Worm (Caenorhabditis elegans) whole organism, midembryonic: ENCODE data around the gene T25D1.2.

Source experiments
- T22C8.4 ChIP-seq: fragments of 200-800 bp; sonication (Bioruptor generic); IDR thresholded peaks from 2 replicates; pipeline ENCODE4 v1.3.6; 2022; ENCODE audit warnings: missing genetic modification characterization, missing compliant biosample characterization
- cog-1 ChIP-seq: sonication (generic microtip); optimal IDR thresholded peaks from 2 replicates; lab custom pipeline; 2016; ENCODE audit warnings: missing genetic modification characterization, missing compliant biosample characterization
- flt-1 ChIP-seq: fragments of 200-800 bp; sonication (Bioruptor generic); IDR thresholded peaks from 2 replicates; pipeline ENCODE4 v1.3.6; 2022; ENCODE audit warnings: missing genetic modification characterization, missing compliant biosample characterization
- med-1 ChIP-seq: sonication (generic microtip); optimal IDR thresholded peaks from 2 replicates; lab custom pipeline; 2017; ENCODE audit warnings: missing genetic modification characterization, mild to moderate bottlenecking, missing compliant biosample characterization, antibody characterized with exemption, missing genetic modification reagents; ENCODE audit not compliant: insufficient read depth
- ztf-23 ChIP-seq: fragments of 200-800 bp; sonication (Bioruptor generic); IDR thresholded peaks from 2 replicates; pipeline ENCODE4 v1.3.6; 2022; ENCODE audit warnings: missing genetic modification reagents, missing genetic modification characterization, missing compliant biosample characterization
- ztf-29 ChIP-seq: fragments of 200-800 bp; sonication (Bioruptor generic); IDR thresholded peaks from 2 replicates; pipeline ENCODE4 v1.3.6; 2022; ENCODE audit warnings: missing genetic modification reagents, missing genetic modification characterization, missing compliant biosample characterization

ce11 chrX:16558117-16558516 lies 42.8 kb downstream of the T25D1.2 start, which contains the start of gene K08B5.1:
- TF ChIP-seq flt-1 (GFP tag; lab: Robert Waterston, UW) = no peak
- TF ChIP-seq med-1 (GFP tag; lab: Kevin White, UChicago) = no peak
- TF ChIP-seq cog-1 (tag; lab: Kevin White, UChicago) = no peak
- TF ChIP-seq T22C8.4 (GFP tag; lab: Robert Waterston, UW) = no peak
- TF ChIP-seq ztf-29 (GFP tag; lab: Robert Waterston, UW) = no peak
- TF ChIP-seq ztf-23 (GFP tag; lab: Robert Waterston, UW) = no peak
